Fruit fly (Drosophila melanogaster) whole organism, wandering third instar larva: ENCODE data around the gene CG9706.

Source experiments
- Dfd ChIP-seq: fragments of >200 bp; optimal IDR thresholded peaks from 2 replicates; lab custom pipeline; 2017; ENCODE audit warnings: missing biosample characterization, missing genetic modification characterization
- Hnf4 ChIP-seq: fragments of 200-800 bp; sonication (Bioruptor generic); optimal IDR thresholded peaks from 2 replicates; lab custom pipeline; 2016; ENCODE audit warnings: missing biosample characterization, mild to moderate bottlenecking, missing genetic modification characterization
- Mio ChIP-seq: sonication (Bioruptor generic); optimal IDR thresholded peaks from 2 replicates; lab custom pipeline; 2016; ENCODE audit warnings: missing biosample characterization, missing genetic modification characterization
- Myc ChIP-seq: fragments of >200 bp; optimal IDR thresholded peaks from 2 replicates; lab custom pipeline; 2017
- N ChIP-seq: fragments of >200 bp; optimal IDR thresholded peaks from 2 replicates; lab custom pipeline; 2018; ENCODE audit warnings: missing biosample characterization, missing external identifiers, missing genetic modification characterization
- OdsH ChIP-seq: fragments of 200-800 bp; sonication (Bioruptor generic); optimal IDR thresholded peaks from 2 replicates; lab custom pipeline; 2016; ENCODE audit warnings: missing biosample characterization, mild to moderate bottlenecking, missing genetic modification characterization
- Vsx2 ChIP-seq: fragments of 200-300, 225-300 bp; sonication (Bioruptor generic); optimal IDR thresholded peaks from 2 replicates; lab custom pipeline; 2018; ENCODE audit warnings: missing biosample characterization, missing genetic modification characterization; ENCODE audit not compliant: partially characterized antibody
- br ChIP-seq: fragments of 200-800 bp; sonication (Bioruptor generic); optimal IDR thresholded peaks from 2 replicates; lab custom pipeline; 2016; ENCODE audit warnings: missing biosample characterization, missing genetic modification characterization
- h ChIP-seq: fragments of 200-800 bp; sonication (Bioruptor generic); optimal IDR thresholded peaks from 3 replicates; lab custom pipeline; 2016; ENCODE audit warnings: missing biosample characterization, mild to moderate bottlenecking, missing genetic modification characterization
- lola ChIP-seq: fragments of >200 bp; optimal IDR thresholded peaks from 2 replicates; lab custom pipeline; 2017; ENCODE audit warnings: missing biosample characterization, missing genetic modification characterization
- pan ChIP-seq: fragments of >200 bp; optimal IDR thresholded peaks from 2 replicates; lab custom pipeline; 2017
- psq ChIP-seq: fragments of 200-800 bp; sonication (Bioruptor generic); optimal IDR thresholded peaks from 3 replicates; lab custom pipeline; 2017; ENCODE audit warnings: missing biosample characterization, mild to moderate bottlenecking, missing genetic modification characterization, moderate library complexity

DNA sequence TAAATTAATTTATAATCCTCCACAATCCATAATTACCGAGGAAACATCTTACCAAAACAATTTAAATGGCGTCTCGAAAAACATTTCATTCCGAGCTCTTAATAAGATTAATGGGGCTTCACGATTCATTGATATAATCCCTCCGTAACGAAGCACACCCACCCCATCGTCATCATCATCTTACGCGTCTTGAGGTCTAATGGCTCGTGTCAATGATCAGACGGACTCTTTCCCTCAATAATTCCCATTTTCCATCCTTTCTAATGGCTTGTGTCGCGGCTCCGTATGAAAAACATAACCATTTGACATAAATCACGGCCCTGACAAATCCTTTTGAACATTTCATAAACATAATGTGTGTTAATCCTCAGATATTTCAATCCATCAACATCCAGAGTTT is 15.9 kb upstream of the CG9706 start:
- no peak for TF ChIP-seq psq (GFP tag; lab: Kevin White, UChicago)
- TF ChIP-seq pan: no peak
- TF ChIP-seq h (GFP tag; lab: Kevin White, UChicago): no peak
- TF ChIP-seq Myc: no peak
- no peak for TF ChIP-seq OdsH (GFP tag; lab: Kevin White, UChicago)
- TF ChIP-seq N: no peak
- no peak for TF ChIP-seq br
- no peak for TF ChIP-seq Mio (GFP tag; lab: Kevin White, UChicago)
- no peak for TF ChIP-seq lola (GFP tag; lab: Kevin White, UChicago)
- no peak for TF ChIP-seq Dfd (GFP tag; lab: Kevin White, UChicago)
- TF ChIP-seq Vsx2 (GFP tag; lab: Kevin White, UChicago): no peak
- no peak for TF ChIP-seq Hnf4 (GFP tag; lab: Kevin White, UChicago)
